Worm (Caenorhabditis elegans) whole organism, L2 larva: ENCODE measurements around the gene ida-1.

Experiments
- ama-1 ChIP-seq: fragments of 150-350 bp; optimal IDR thresholded peaks from 2 replicates; lab custom pipeline; 2018; ENCODE audit warnings: inconsistent platforms
- blmp-1 ChIP-seq: sonication (generic microtip); optimal IDR thresholded peaks from 2 replicates; lab custom pipeline; 2017; ENCODE audit warnings: missing genetic modification characterization, mild to moderate bottlenecking, missing compliant biosample characterization, antibody characterized with exemption, moderate library complexity; ENCODE audit not compliant: insufficient read depth
- egl-27 ChIP-seq: sonication (generic microtip); optimal IDR thresholded peaks from 3 replicates; lab custom pipeline; 2017; ENCODE audit warnings: missing biosample characterization, missing genetic modification reagents, missing genetic modification characterization
- nhr-25 ChIP-seq: fragments of 150-350 bp; sonication (generic microtip); optimal IDR thresholded peaks from 3 replicates; lab custom pipeline; 2014; ENCODE audit warnings: missing biosample characterization, missing genetic modification characterization
- nhr-77 ChIP-seq: fragments of 150-350 bp; optimal IDR thresholded peaks from 2 replicates; lab custom pipeline; 2014; ENCODE audit warnings: missing biosample characterization, missing genetic modification characterization
- skn-1 ChIP-seq: sonication (generic microtip); optimal IDR thresholded peaks from 2 replicates; lab custom pipeline; 2017; ENCODE audit warnings: missing biosample characterization, missing genetic modification characterization
- sma-9 ChIP-seq, 2 experiments: fragments of 150-350 bp in 1 of 2; sonication (generic microtip) in 1 of 2; optimal IDR thresholded peaks; 2 replicates each; lab custom pipeline; 2014 to 2016; ENCODE audit warnings: missing genetic modification characterization in 2 of 2, mild to moderate bottlenecking in 1 of 2, missing biosample characterization in 1 of 2, missing compliant biosample characterization in 1 of 2, missing genetic modification reagents in 1 of 2, moderate library complexity in 1 of 2
- unc-62 ChIP-seq: fragments of 150-350 bp; optimal IDR thresholded peaks from 2 replicates; lab custom pipeline; 2014; ENCODE audit warnings: missing biosample characterization, missing genetic modification reagents, missing genetic modification characterization
- ztf-11 ChIP-seq: sonication (generic microtip); optimal IDR thresholded peaks from 2 replicates; lab custom pipeline; 2017; ENCODE audit warnings: missing biosample characterization, missing genetic modification characterization

DNA sequence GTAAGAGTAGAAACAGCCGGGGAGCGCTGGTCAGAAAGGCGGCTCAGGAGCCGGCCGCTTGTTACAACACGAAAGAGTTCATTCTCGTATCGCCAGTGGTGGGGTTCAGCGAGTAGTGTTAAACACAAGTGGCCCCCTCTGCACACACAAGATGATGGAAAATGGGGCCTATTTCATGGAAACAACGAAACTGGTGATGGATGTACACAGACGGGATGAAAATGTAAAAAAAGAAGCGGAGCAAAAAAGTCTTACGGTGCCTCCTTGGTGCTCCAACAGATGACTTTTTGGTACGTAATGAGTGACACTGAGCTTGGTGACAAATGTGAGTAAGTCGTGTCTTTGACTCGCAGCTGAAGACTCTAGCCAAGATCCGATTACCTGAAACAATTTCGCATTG is 47.3 kb upstream of the ida-1 start:
- TF ChIP-seq ztf-11 (tag; lab: Kevin White, UChicago) (no peak), sma-9 (GFP tag; optimal IDR thresholded peaks at IDR 0.05; lab: Kevin White, UChicago) (no peak), sma-9 (tag; optimal IDR thresholded peaks at IDR 0.05; lab: Kevin White, UChicago) (no peak), nhr-25 (tag; lab: Kevin White, UChicago) (no peak), nhr-77 (no peak), ama-1 (lab: Kevin White, UChicago) (no peak), unc-62 (no peak), blmp-1 (tag; lab: Kevin White, UChicago) (no peak), egl-27 (tag; lab: Kevin White, UChicago) (no peak), skn-1 (tag; lab: Kevin White, UChicago) (no peak)
